Worm (Caenorhabditis elegans): ENCODE data around the gene pax-2.

DNA sequence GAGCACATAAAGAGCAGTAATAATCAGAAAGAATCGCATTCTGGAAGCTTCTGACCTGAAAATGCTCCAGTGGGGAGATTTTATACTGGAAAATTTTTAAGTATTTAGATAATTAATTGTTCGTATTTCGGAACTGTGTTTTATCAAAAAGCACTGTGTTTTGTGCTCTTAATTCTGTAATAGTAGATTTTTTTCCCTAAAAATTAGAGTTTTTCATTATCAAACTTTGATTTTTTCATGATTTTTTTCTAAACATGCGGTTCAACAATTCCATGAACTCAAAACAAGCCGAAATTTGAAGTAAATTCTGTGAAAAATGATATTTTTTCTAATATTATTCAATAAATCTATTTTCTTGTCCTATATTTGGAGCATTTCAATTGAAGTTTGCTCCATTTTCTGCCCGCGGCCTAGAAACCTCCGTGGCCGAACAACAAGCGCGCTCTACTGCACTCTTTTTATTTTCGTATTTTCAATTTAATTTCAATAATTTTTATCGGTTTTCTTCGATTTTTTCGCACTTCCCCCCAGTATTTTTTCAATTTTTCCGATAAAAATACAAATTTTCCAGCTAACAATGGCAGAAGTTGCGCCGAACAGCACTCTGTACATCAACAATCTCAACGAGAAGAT is 32.5 kb downstream of the pax-2 start, which contains the start of the genes K08D10.13 and rnp-2:
- no peak for TF ChIP-seq ztf-4 (tag; optimal IDR thresholded peaks at IDR 0.05)
- TF ChIP-seq nhr-12 (tag; optimal IDR thresholded peaks at IDR 0.05), result no peak
- TF ChIP-seq nhr-77 (tag; optimal IDR thresholded peaks at IDR 0.05), result no peak
- TF ChIP-seq ceh-9 (tag; optimal IDR thresholded peaks at IDR 0.05), result no peak
- TF ChIP-seq nhr-23 (tag; optimal IDR thresholded peaks at IDR 0.05), result no peak
- TF ChIP-seq ama-1 (optimal IDR thresholded peaks at IDR 0.05), result no peak
- TF ChIP-seq pha-4 (tag; optimal IDR thresholded peaks at IDR 0.05), result no peak
- TF ChIP-seq jun-1 (tag; optimal IDR thresholded peaks at IDR 0.05), result no peak
- TF ChIP-seq lin-15B (tag; optimal IDR thresholded peaks at IDR 0.05), result peak; percentile 87

Data from whole organism, L3 larva.